Worm (Caenorhabditis elegans) whole organism, L1 larva: Measurements from ENCODE around the gene shc-3.

Experiments
- ama-1 ChIP-seq: fragments of 150-350 bp; optimal IDR thresholded peaks from 2 replicates; lab custom pipeline; 2014
- ceh-8 ChIP-seq: fragments of 200-800 bp; sonication (Bioruptor generic); optimal IDR thresholded peaks from 2 replicates; lab custom pipeline; 2018; ENCODE audit warnings: mild to moderate bottlenecking, missing genetic modification characterization, moderate library complexity, missing compliant biosample characterization
- ceh-82 ChIP-seq, 3 experiments: fragments of 150-350 bp in 1 of 3; sonication (generic microtip) in 2 of 3; optimal IDR thresholded peaks; 2 replicates each; lab custom pipeline; 2014 to 2017; ENCODE audit warnings: missing biosample characterization in 3 of 3, missing genetic modification characterization in 3 of 3
- egl-27 ChIP-seq, 2 experiments: fragments of 150-350 bp in 1 of 2; sonication (generic microtip); optimal IDR thresholded peaks; 3 replicates each; lab custom pipeline; 2017 to 2018; ENCODE audit warnings: missing biosample characterization in 2 of 2, missing genetic modification characterization in 2 of 2, missing genetic modification reagents in 2 of 2
- ets-5 ChIP-seq: fragments of 200-800 bp; sonication (Bioruptor generic); IDR thresholded peaks from 2 replicates; pipeline ENCODE4 v1.3.6; 2022; ENCODE audit warnings: missing genetic modification characterization, missing compliant biosample characterization
- fkh-4 ChIP-seq: sonication (generic microtip); optimal IDR thresholded peaks from 2 replicates; lab custom pipeline; 2016; ENCODE audit warnings: missing compliant biosample characterization, missing genetic modification characterization, borderline replicate concordance
- fkh-8 ChIP-seq: sonication (generic microtip); optimal IDR thresholded peaks from 2 replicates; lab custom pipeline; 2016; ENCODE audit warnings: mild to moderate bottlenecking, missing genetic modification characterization, missing compliant biosample characterization
- lsy-2 ChIP-seq, 2 experiments: fragments of 150-350 bp; optimal IDR thresholded peaks; 2 replicates each; lab custom pipeline; 2014; ENCODE audit warnings: missing biosample characterization in 2 of 2, missing genetic modification characterization in 2 of 2
- nhr-11 ChIP-seq: fragments of 150-350 bp; optimal IDR thresholded peaks from 2 replicates; lab custom pipeline; 2014; ENCODE audit warnings: missing biosample characterization, missing genetic modification characterization
- nhr-12 ChIP-seq: sonication (generic microtip); optimal IDR thresholded peaks from 2 replicates; lab custom pipeline; 2017; ENCODE audit warnings: missing biosample characterization, missing genetic modification characterization
- nhr-76 ChIP-seq: sonication (generic microtip); optimal IDR thresholded peaks from 2 replicates; lab custom pipeline; 2017; ENCODE audit warnings: missing biosample characterization, missing genetic modification characterization
- sox-4 ChIP-seq: sonication (generic microtip); optimal IDR thresholded peaks from 2 replicates; lab custom pipeline; 2016; ENCODE audit warnings: missing genetic modification characterization, missing compliant biosample characterization
- tbx-2 ChIP-seq: sonication (generic microtip); optimal IDR thresholded peaks from 2 replicates; lab custom pipeline; 2016; ENCODE audit warnings: missing genetic modification characterization, missing compliant biosample characterization
- xbp-1 ChIP-seq: sonication (generic microtip); optimal IDR thresholded peaks from 2 replicates; lab custom pipeline; 2016; ENCODE audit warnings: missing genetic modification characterization, missing compliant biosample characterization

DNA sequence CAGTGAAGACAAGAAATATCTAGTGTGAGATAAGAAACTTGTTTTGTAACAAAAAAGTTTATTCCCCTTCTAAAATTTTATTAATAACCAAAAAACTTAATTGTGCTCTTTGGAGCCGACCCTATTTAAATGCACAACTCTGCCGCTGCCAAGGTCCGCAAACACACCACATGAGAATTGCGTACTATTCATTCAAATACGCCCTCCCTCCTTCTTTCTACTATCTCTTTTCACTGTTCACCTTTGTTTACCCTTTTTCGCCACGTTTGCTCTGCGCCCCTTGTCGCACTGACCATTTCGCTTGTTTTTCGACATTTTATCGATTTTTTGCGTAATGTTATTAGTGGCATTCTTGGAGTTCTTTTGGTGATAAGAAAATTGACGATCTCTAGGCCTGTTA lies 47.7 kb upstream of the shc-3 start:
- TF ChIP-seq egl-27 (tag; optimal IDR thresholded peaks at IDR 0.05; lab: Kevin White, UChicago) (no peak), ceh-82 (tag; optimal IDR thresholded peaks at IDR 0.05; lab: Kevin White, UChicago) (peak in 2 of 3 experiments; percentile 3 to 32), ceh-8 (GFP tag; lab: Kevin White, UChicago) (no peak), lsy-2 (tag; optimal IDR thresholded peaks at IDR 0.05; lab: Kevin White, UChicago) (peak in 1 of 2 experiments; percentile 52), nhr-12 (tag; lab: Kevin White, UChicago) (no peak), tbx-2 (peak; percentile 46), xbp-1 (tag; lab: Kevin White, UChicago) (peak; percentile 26), fkh-4 (no peak), fkh-8 (tag; lab: Kevin White, UChicago) (no peak), ets-5 (GFP tag; lab: Robert Waterston, UW) (no peak), nhr-76 (no peak), nhr-11 (tag; lab: Kevin White, UChicago) (no peak), ama-1 (lab: Kevin White, UChicago) (no peak), sox-4 (tag; lab: Kevin White, UChicago) (no peak)
